Fruit fly (Drosophila melanogaster) whole organism, prepupa: ENCODE measurements around the gene Hr4.

Experiments
- Blimp-1 ChIP-seq: fragments of 200-800 bp; sonication (Bioruptor generic); optimal IDR thresholded peaks from 3 replicates; lab custom pipeline; 2017; ENCODE audit warnings: missing biosample characterization, missing genetic modification characterization, mild to moderate bottlenecking, moderate library complexity, missing genetic modification reagents
- CG11294 ChIP-seq: fragments of 200-800 bp; sonication (Bioruptor generic); IDR thresholded peaks from 2 replicates; pipeline ENCODE4 v1.3.6; 2022; ENCODE audit warnings: missing biosample characterization, missing genetic modification characterization
- CG11762 ChIP-seq: fragments of 200-800 bp; sonication (Bioruptor generic); optimal IDR thresholded peaks from 3 replicates; lab custom pipeline; 2016; ENCODE audit warnings: missing biosample characterization, missing genetic modification characterization; ENCODE audit not compliant: insufficient read depth
- CG11902 ChIP-seq: fragments of 200-800 bp; sonication (Bioruptor generic); optimal IDR thresholded peaks from 3 replicates; lab custom pipeline; 2016; ENCODE audit warnings: missing biosample characterization, missing genetic modification characterization
- CG15336 ChIP-seq: fragments of 200-800 bp; sonication (Bioruptor generic); IDR thresholded peaks from 2 replicates; pipeline ENCODE4 v1.3.6; 2022; ENCODE audit warnings: missing biosample characterization, missing genetic modification characterization
- CG1621 ChIP-seq: fragments of 200-800 bp; sonication (Bioruptor generic); optimal IDR thresholded peaks from 3 replicates; lab custom pipeline; 2018; ENCODE audit warnings: missing biosample characterization, mild to moderate bottlenecking, missing genetic modification characterization
- CG16779 ChIP-seq: fragments of 200-800 bp; sonication (Bioruptor generic); optimal IDR thresholded peaks from 3 replicates; lab custom pipeline; 2017; ENCODE audit warnings: missing biosample characterization, mild to moderate bottlenecking, missing genetic modification characterization
- CG3032 ChIP-seq: fragments of 200-800 bp; optimal IDR thresholded peaks from 2 replicates; lab custom pipeline; 2019; ENCODE audit warnings: missing biosample characterization, mild to moderate bottlenecking, missing genetic modification characterization, moderate library complexity
- CG31627 ChIP-seq: fragments of 200-800 bp; sonication (Bioruptor generic); optimal IDR thresholded peaks from 3 replicates; lab custom pipeline; 2016; ENCODE audit warnings: missing biosample characterization, missing genetic modification characterization
- CG32006 ChIP-seq: fragments of 200-800 bp; sonication (Bioruptor generic); optimal IDR thresholded peaks from 3 replicates; lab custom pipeline; 2017; ENCODE audit warnings: missing biosample characterization, mild to moderate bottlenecking, missing genetic modification characterization
- CG34406 ChIP-seq: fragments of 200-800 bp; sonication (Bioruptor generic); optimal IDR thresholded peaks from 3 replicates; lab custom pipeline; 2016; ENCODE audit warnings: missing biosample characterization, missing genetic modification characterization
- CG3919 ChIP-seq: fragments of 200-800 bp; sonication (Bioruptor generic); optimal IDR thresholded peaks from 3 replicates; lab custom pipeline; 2016; ENCODE audit warnings: missing biosample characterization, missing genetic modification characterization
- CG4318 ChIP-seq: fragments of 200-800 bp; sonication (Bioruptor generic); optimal IDR thresholded peaks from 3 replicates; lab custom pipeline; 2017; ENCODE audit warnings: missing biosample characterization, mild to moderate bottlenecking, missing genetic modification characterization
- CG6163 ChIP-seq: fragments of 200-800 bp; sonication (Bioruptor generic); IDR thresholded peaks from 3 replicates; pipeline ENCODE4 v1.3.6; 2022; ENCODE audit warnings: missing biosample characterization, missing genetic modification characterization
- CG6276 ChIP-seq: fragments of 200-800 bp; sonication (Bioruptor generic); optimal IDR thresholded peaks from 2 replicates; lab custom pipeline; 2017; ENCODE audit warnings: missing biosample characterization, mild to moderate bottlenecking, missing genetic modification characterization
- CG6792 ChIP-seq: fragments of 200-800 bp; sonication (Bioruptor generic); optimal IDR thresholded peaks from 3 replicates; lab custom pipeline; 2016; ENCODE audit warnings: missing biosample characterization, missing genetic modification characterization
- CG6808 ChIP-seq: fragments of 200-800 bp; sonication (Bioruptor generic); optimal IDR thresholded peaks from 3 replicates; lab custom pipeline; 2017; ENCODE audit warnings: missing biosample characterization, missing genetic modification characterization, mild to moderate bottlenecking, moderate library complexity, missing genetic modification reagents
- CG6854 ChIP-seq: fragments of 200-800 bp; sonication (Bioruptor generic); optimal IDR thresholded peaks from 2 replicates; lab custom pipeline; 2017; ENCODE audit warnings: missing biosample characterization, mild to moderate bottlenecking, missing genetic modification characterization
- CG7368 ChIP-seq: fragments of 200-800 bp; sonication (Bioruptor generic); optimal IDR thresholded peaks from 3 replicates; lab custom pipeline; 2016; ENCODE audit warnings: missing biosample characterization, missing genetic modification characterization
- CG9139 ChIP-seq: fragments of 200-800 bp; sonication (Bioruptor generic); optimal IDR thresholded peaks from 3 replicates; lab custom pipeline; 2017; ENCODE audit warnings: missing biosample characterization, mild to moderate bottlenecking, missing genetic modification characterization
- Eip75B ChIP-seq: fragments of 200-800 bp; sonication (Bioruptor generic); optimal IDR thresholded peaks from 3 replicates; lab custom pipeline; 2016; ENCODE audit warnings: missing biosample characterization, missing genetic modification characterization
- Eip78C ChIP-seq: fragments of 200-800 bp; sonication (Bioruptor generic); peaks from one replicate; lab custom pipeline; 2016; ENCODE audit warnings: missing biosample characterization, missing genetic modification characterization
- Eip93F ChIP-seq: fragments of 200-800 bp; sonication (Bioruptor generic); optimal IDR thresholded peaks from 2 replicates; lab custom pipeline; 2016; ENCODE audit warnings: missing biosample characterization, mild to moderate bottlenecking, missing genetic modification characterization
- Ets96B ChIP-seq: fragments of 200-800 bp; optimal IDR thresholded peaks from 2 replicates; lab custom pipeline; 2019; ENCODE audit warnings: missing biosample characterization, mild to moderate bottlenecking, missing genetic modification characterization, moderate library complexity
- Gug ChIP-seq: fragments of 200-800 bp; sonication (Bioruptor generic); IDR thresholded peaks from 2 replicates; pipeline ENCODE4 v1.3.6; 2022; ENCODE audit warnings: missing biosample characterization, missing genetic modification characterization
- Hr39 ChIP-seq: fragments of 200-800 bp; sonication (Bioruptor generic); optimal IDR thresholded peaks from 2 replicates; lab custom pipeline; 2016; ENCODE audit warnings: missing biosample characterization, missing genetic modification characterization
- Hr4 ChIP-seq: fragments of 200-800 bp; sonication (Bioruptor generic); optimal IDR thresholded peaks from 3 replicates; lab custom pipeline; 2016; ENCODE audit warnings: missing biosample characterization, missing genetic modification characterization
- Met ChIP-seq: fragments of 200-800 bp; sonication (Bioruptor generic); optimal IDR thresholded peaks from 3 replicates; lab custom pipeline; 2016; ENCODE audit warnings: missing biosample characterization, missing genetic modification characterization
- OdsH ChIP-seq: fragments of 200-800 bp; sonication (Bioruptor generic); optimal IDR thresholded peaks from 3 replicates; lab custom pipeline; 2016; ENCODE audit warnings: missing biosample characterization, missing genetic modification characterization
- Sox102F ChIP-seq: fragments of 200-800 bp; sonication (Bioruptor generic); optimal IDR thresholded peaks from 2 replicates; lab custom pipeline; 2016; ENCODE audit warnings: missing biosample characterization, mild to moderate bottlenecking, missing genetic modification characterization
- Sox15 ChIP-seq: fragments of 200-800 bp; sonication (Bioruptor generic); optimal IDR thresholded peaks from 3 replicates; lab custom pipeline; 2016; ENCODE audit warnings: missing biosample characterization, missing genetic modification characterization
- acj6 ChIP-seq: fragments of 200-800 bp; sonication (Bioruptor generic); optimal IDR thresholded peaks from 3 replicates; lab custom pipeline; 2016; ENCODE audit warnings: missing biosample characterization, missing genetic modification characterization
- cyc ChIP-seq: fragments of 200-800 bp; sonication (Bioruptor generic); optimal IDR thresholded peaks from 3 replicates; lab custom pipeline; 2016; ENCODE audit warnings: missing biosample characterization, missing genetic modification characterization
- dsx ChIP-seq: fragments of 200-800 bp; optimal IDR thresholded peaks from 3 replicates; lab custom pipeline; 2019; ENCODE audit warnings: missing biosample characterization, mild to moderate bottlenecking, missing genetic modification characterization, moderate library complexity; ENCODE audit not compliant: poor library complexity, severe bottlenecking
- eg ChIP-seq: fragments of 200-800 bp; sonication (Bioruptor generic); IDR thresholded peaks from 3 replicates; pipeline ENCODE4 v1.3.6; 2022; ENCODE audit warnings: missing biosample characterization, missing genetic modification characterization
- fd59A ChIP-seq: fragments of 200-800 bp; sonication (Bioruptor generic); optimal IDR thresholded peaks from 2 replicates; lab custom pipeline; 2017; ENCODE audit warnings: missing biosample characterization, mild to moderate bottlenecking, missing genetic modification characterization, missing genetic modification reagents
- fd85E ChIP-seq: fragments of 200-800 bp; sonication (Bioruptor generic); optimal IDR thresholded peaks from 3 replicates; lab custom pipeline; 2016; ENCODE audit warnings: missing biosample characterization, missing genetic modification characterization
- fkh ChIP-seq: fragments of 200-800 bp; sonication (Bioruptor generic); optimal IDR thresholded peaks from 3 replicates; lab custom pipeline; 2017; ENCODE audit warnings: missing biosample characterization, mild to moderate bottlenecking, missing genetic modification characterization, moderate library complexity
- lz ChIP-seq: fragments of 200-800 bp; sonication (Bioruptor generic); optimal IDR thresholded peaks from 3 replicates; lab custom pipeline; 2016; ENCODE audit warnings: missing biosample characterization, missing genetic modification characterization
- net ChIP-seq: fragments of 200-800 bp; sonication (Bioruptor generic); optimal IDR thresholded peaks from 3 replicates; lab custom pipeline; 2016; ENCODE audit warnings: missing biosample characterization, missing genetic modification characterization
- pdm3 ChIP-seq: fragments of 200-800 bp; sonication (Bioruptor generic); optimal IDR thresholded peaks from 3 replicates; lab custom pipeline; 2016; ENCODE audit warnings: missing biosample characterization, missing genetic modification characterization
- salr ChIP-seq, 2 experiments: fragments of 200-800 bp; sonication (Bioruptor generic); optimal IDR thresholded peaks; 3 replicates each; lab custom pipeline; 2016 to 2018; ENCODE audit warnings: missing biosample characterization in 2 of 2, missing genetic modification characterization in 2 of 2, mild to moderate bottlenecking in 1 of 2
- ss ChIP-seq, 2 experiments: fragments of 200-800 bp; sonication (Bioruptor generic); optimal IDR thresholded peaks; 2 replicates in 1 of 2; 3 replicates in 1 of 2; lab custom pipeline; 2017 to 2018; ENCODE audit warnings: mild to moderate bottlenecking in 2 of 2, missing biosample characterization in 2 of 2, missing genetic modification characterization in 2 of 2, moderate library complexity in 1 of 2
- svp ChIP-seq: fragments of 200-800 bp; sonication (Bioruptor generic); peaks from one replicate; lab custom pipeline; 2016; ENCODE audit warnings: missing biosample characterization, missing genetic modification characterization
- vri ChIP-seq: fragments of 200-800 bp; sonication (Bioruptor generic); optimal IDR thresholded peaks from 3 replicates; lab custom pipeline; 2016; ENCODE audit warnings: missing biosample characterization, mild to moderate bottlenecking, missing genetic modification characterization

Gene Hr4

DNA sequence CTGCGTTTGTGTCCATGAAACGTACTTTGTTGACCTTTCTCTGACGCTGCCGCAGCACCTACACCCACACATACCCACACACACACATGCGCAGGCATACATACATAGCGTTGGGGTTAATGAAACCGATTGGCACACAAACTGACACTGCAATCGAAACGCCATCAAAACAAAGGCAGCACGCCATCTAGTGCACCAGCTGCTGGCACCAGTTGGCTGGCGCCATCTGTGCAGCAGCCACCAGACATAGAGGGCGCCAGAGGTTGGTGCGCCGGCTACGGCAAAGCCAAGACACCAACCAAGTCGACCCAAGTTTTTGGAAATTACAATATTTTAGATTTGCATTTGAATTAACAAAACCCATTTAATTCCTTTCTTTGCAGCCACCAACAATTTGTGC lies 11.2 kb downstream of the Hr4 start (continued):
- peak; percentile 25 for TF ChIP-seq OdsH (GFP tag; lab: Kevin White, UChicago)
- no peak for TF ChIP-seq Hr4 (GFP tag; lab: Kevin White, UChicago)
- no peak for TF ChIP-seq pdm3 (GFP tag; lab: Kevin White, UChicago)
- no peak for TF ChIP-seq CG7368 (GFP tag; lab: Kevin White, UChicago)
- no peak for TF ChIP-seq ss (GFP tag; optimal IDR thresholded peaks at IDR 0.05; lab: Kevin White, UChicago)
- peak; percentile 31 for TF ChIP-seq CG3919 (GFP tag; lab: Kevin White, UChicago)
- TF ChIP-seq CG31627 (GFP tag; lab: Kevin White, UChicago) = peak; percentile 71
- TF ChIP-seq eg (GFP tag; lab: Robert Waterston, UW) = no peak
- no peak for TF ChIP-seq fd85E
- no peak for TF ChIP-seq CG32006
- no peak for TF ChIP-seq Ets96B
- TF ChIP-seq Sox102F (GFP tag; lab: Kevin White, UChicago) = no peak
- TF ChIP-seq CG4318 (GFP tag; lab: Kevin White, UChicago) = no peak

DNA sequence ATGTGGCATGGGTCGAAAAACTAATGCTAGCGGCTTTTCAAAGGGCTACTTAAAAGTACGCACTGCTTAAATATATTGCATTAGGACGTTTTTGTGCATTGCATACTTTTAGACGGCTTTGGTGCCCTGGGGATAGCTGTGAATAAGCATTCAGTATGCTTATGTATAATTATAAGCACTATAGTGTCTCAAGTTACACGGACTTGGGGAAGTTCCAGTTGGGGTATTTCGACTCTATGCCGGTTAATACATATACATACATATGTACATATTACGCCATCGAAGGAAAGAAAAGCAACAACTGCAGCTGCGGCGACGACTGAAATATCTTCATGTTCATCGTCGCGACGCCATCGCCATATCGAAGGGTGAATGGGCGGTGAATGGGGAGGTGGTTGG lies 21.5 kb downstream of the Hr4 start:
- TF ChIP-seq CG6808 (GFP tag; lab: Kevin White, UChicago) (no peak), CG34406 (no peak), cyc (no peak), Sox15 (no peak), fd59A (GFP tag; lab: Kevin White, UChicago) (no peak)

DNA sequence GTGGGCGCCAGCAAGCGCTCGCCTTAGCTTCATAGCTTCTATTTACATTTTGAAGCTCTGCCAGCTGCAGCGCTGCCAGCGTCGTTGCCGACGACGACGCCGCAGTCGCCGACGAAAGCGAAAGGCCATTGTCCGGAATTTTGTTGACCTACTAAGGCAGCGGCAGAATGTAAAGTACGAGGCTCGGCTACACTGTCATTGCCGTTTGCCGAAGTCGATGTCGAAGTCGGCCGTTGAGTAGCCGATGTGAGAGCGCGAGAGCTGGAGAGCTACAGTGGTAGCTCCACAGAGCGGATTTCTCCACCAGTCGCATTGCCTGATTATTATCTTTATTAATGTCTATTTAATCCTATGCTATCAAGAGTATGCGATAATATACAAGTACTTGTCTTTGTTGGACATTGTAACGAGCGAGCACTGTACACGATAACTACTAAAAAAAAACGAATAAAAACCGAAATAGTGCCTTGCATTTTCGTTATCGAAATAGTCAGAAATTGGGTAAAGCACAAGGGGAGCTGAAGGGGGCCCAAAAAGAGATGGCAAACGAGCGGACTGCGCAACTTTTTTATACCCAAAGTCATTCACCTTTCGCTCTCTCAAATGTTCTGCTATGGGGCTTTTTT lies 22.0 kb downstream of the Hr4 start:
- TF ChIP-seq CG31627 (GFP tag; lab: Kevin White, UChicago) (peak; percentile 70), Sox15 (peak; percentile 80), CG6792 (peak; percentile 88), acj6 (GFP tag; lab: Kevin White, UChicago) (peak; percentile 88), Met (GFP tag; lab: Kevin White, UChicago) (peak; percentile 74), Ets96B (peak; percentile 36), svp (GFP tag; lab: Kevin White, UChicago) (peak; percentile 91), CG11294 (GFP tag; lab: Robert Waterston, UW) (peak; percentile 96), CG15336 (GFP tag; lab: Robert Waterston, UW) (peak; percentile 95), CG7368 (GFP tag; lab: Kevin White, UChicago) (peak; percentile 84), lz (peak; percentile 82), CG3919 (GFP tag; lab: Kevin White, UChicago) (peak; percentile 90), ss (GFP tag; optimal IDR thresholded peaks at IDR 0.05; lab: Kevin White, UChicago) (peak; percentile 4 to 44), vri (GFP tag; lab: Kevin White, UChicago) (peak; percentile 69), CG16779 (peak; percentile 72), Hr39 (GFP tag; lab: Kevin White, UChicago) (peak; percentile 82), CG34406 (peak; percentile 81), cyc (peak; percentile 81), eg (GFP tag; lab: Robert Waterston, UW) (peak; percentile 98), Blimp-1 (GFP tag; lab: Kevin White, UChicago) (peak; percentile 72), CG9139 (no peak), Eip93F (GFP tag; lab: Kevin White, UChicago) (peak; percentile 10), CG6808 (GFP tag; lab: Kevin White, UChicago) (peak; percentile 27), fd59A (GFP tag; lab: Kevin White, UChicago) (peak; percentile 30), CG4318 (GFP tag; lab: Kevin White, UChicago) (peak; percentile 83), fkh (GFP tag; lab: Kevin White, UChicago) (peak; percentile 74), CG6276 (GFP tag; lab: Kevin White, UChicago) (peak; percentile 91), Sox102F (GFP tag; lab: Kevin White, UChicago) (peak; percentile 79), salr (GFP tag; optimal IDR thresholded peaks at IDR 0.05; lab: Kevin White, UChicago) (peak; percentile 30 to 75), CG11902 (GFP tag; lab: Kevin White, UChicago) (peak; percentile 88), CG3032 (tag; lab: Kevin White, UChicago) (peak; percentile 44), CG1621 (peak; percentile 27), CG11762 (GFP tag; lab: Kevin White, UChicago) (peak; percentile 73), dsx (GFP tag; lab: Kevin White, UChicago) (peak; percentile 14), Gug (peak; percentile 93), Eip78C (GFP tag; lab: Kevin White, UChicago) (peak; percentile 96), Eip75B (GFP tag; lab: Kevin White, UChicago) (peak; percentile 84), CG6854 (GFP tag; lab: Kevin White, UChicago) (peak; percentile 1), CG6163 (GFP tag; lab: Robert Waterston, UW) (peak; percentile 95), net (peak; percentile 84)
